Fruit fly (Drosophila melanogaster) whole organism, embryonic: Measurements from ENCODE around the gene HDAC6.

ENCODE experiments used
- Asciz ChIP-seq: fragments of 200-800 bp; sonication (Bioruptor generic); optimal IDR thresholded peaks from 2 replicates; lab custom pipeline; 2017; ENCODE audit warnings: missing biosample characterization, mild to moderate bottlenecking, missing genetic modification characterization, missing genetic modification reagents
- BtbVII ChIP-seq: fragments of 200-800 bp; sonication (Bioruptor generic); optimal IDR thresholded peaks from 3 replicates; lab custom pipeline; 2017; ENCODE audit warnings: missing biosample characterization, mild to moderate bottlenecking, missing genetic modification characterization
- CG10431 ChIP-seq: fragments of 200-800 bp; sonication (Bioruptor generic); optimal IDR thresholded peaks from 3 replicates; lab custom pipeline; 2018; ENCODE audit warnings: missing biosample characterization, mild to moderate bottlenecking, missing genetic modification characterization
- CG14014 ChIP-seq: fragments of 200-800 bp; sonication (Bioruptor generic); IDR thresholded peaks from 2 replicates; pipeline ENCODE4 v1.3.6; 2022; ENCODE audit warnings: missing biosample characterization, missing genetic modification characterization
- CG15269 ChIP-seq: fragments of 200-800 bp; sonication (Bioruptor generic); optimal IDR thresholded peaks from 2 replicates; lab custom pipeline; 2018; ENCODE audit warnings: missing biosample characterization, mild to moderate bottlenecking, missing genetic modification characterization, moderate library complexity
- CG17385 ChIP-seq: fragments of 200-800 bp; sonication (Bioruptor generic); optimal IDR thresholded peaks from 3 replicates; lab custom pipeline; 2018; ENCODE audit warnings: missing biosample characterization, mild to moderate bottlenecking, missing genetic modification characterization
- CG17829 ChIP-seq: fragments of 200-800 bp; optimal IDR thresholded peaks from 2 replicates; lab custom pipeline; 2019; ENCODE audit warnings: missing biosample characterization, mild to moderate bottlenecking, missing genetic modification characterization, moderate library complexity
- CG1832 ChIP-seq: fragments of 200-800 bp; sonication (Bioruptor generic); optimal IDR thresholded peaks from 2 replicates; lab custom pipeline; 2017; ENCODE audit warnings: missing biosample characterization, mild to moderate bottlenecking, missing genetic modification characterization, inconsistent platforms
- CG18476 ChIP-seq: fragments of 200-800 bp; sonication (Bioruptor generic); optimal IDR thresholded peaks from 2 replicates; lab custom pipeline; 2016; ENCODE audit warnings: missing biosample characterization, mild to moderate bottlenecking, missing genetic modification characterization
- CG18619 ChIP-seq: fragments of 200-800 bp; sonication (Bioruptor generic); optimal IDR thresholded peaks from 3 replicates; lab custom pipeline; 2017; ENCODE audit warnings: missing biosample characterization, mild to moderate bottlenecking, missing genetic modification characterization
- CG34224 ChIP-seq: fragments of 200-800 bp; sonication (Bioruptor generic); IDR thresholded peaks from 3 replicates; pipeline ENCODE4 v1.3.6; 2022; ENCODE audit warnings: missing biosample characterization, missing genetic modification characterization; ENCODE audit not compliant: partially characterized antibody
- CG5180 ChIP-seq: fragments of 200-800 bp; sonication (Bioruptor generic); optimal IDR thresholded peaks from 3 replicates; lab custom pipeline; 2017; ENCODE audit warnings: missing biosample characterization, missing genetic modification characterization, mild to moderate bottlenecking, moderate library complexity, missing genetic modification reagents
- CG7839 ChIP-seq: fragments of 200-800 bp; sonication (Bioruptor generic); optimal IDR thresholded peaks from 3 replicates; lab custom pipeline; 2018; ENCODE audit warnings: missing biosample characterization, mild to moderate bottlenecking, missing genetic modification characterization, moderate library complexity
- CG7963 ChIP-seq: fragments of 200-800 bp; sonication (Bioruptor generic); IDR thresholded peaks from 3 replicates; pipeline ENCODE4 v1.3.6; 2022; ENCODE audit warnings: missing biosample characterization, missing genetic modification characterization; ENCODE audit not compliant: partially characterized antibody
- CG8944 ChIP-seq: fragments of 200-800 bp; sonication (Bioruptor generic); optimal IDR thresholded peaks from 3 replicates; lab custom pipeline; 2016; ENCODE audit warnings: missing biosample characterization, missing genetic modification characterization
- CG9215 ChIP-seq: fragments of 200-800 bp; sonication (Bioruptor generic); IDR thresholded peaks from 2 replicates; pipeline ENCODE4 v1.3.6; 2022; ENCODE audit warnings: missing biosample characterization, missing genetic modification characterization
- CG9609 ChIP-seq: fragments of 200-800 bp; sonication (Bioruptor generic); optimal IDR thresholded peaks from 3 replicates; lab custom pipeline; 2016; ENCODE audit warnings: missing biosample characterization, missing genetic modification characterization
- CkIIα-i1 ChIP-seq: fragments of 200-800 bp; sonication (Bioruptor generic); IDR thresholded peaks from 2 replicates; pipeline ENCODE4 v1.3.6; 2022; ENCODE audit warnings: missing biosample characterization, missing genetic modification characterization
- CoRest ChIP-seq: fragments of 200-800 bp; sonication (Bioruptor generic); optimal IDR thresholded peaks from 3 replicates; lab custom pipeline; 2018; ENCODE audit warnings: missing biosample characterization, mild to moderate bottlenecking, missing genetic modification characterization, moderate library complexity
- Doc3 ChIP-seq: fragments of 200-800 bp; sonication (Bioruptor generic); IDR thresholded peaks from 3 replicates; pipeline ENCODE4 v1.3.6; 2022; ENCODE audit warnings: missing biosample characterization, missing genetic modification characterization; ENCODE audit not compliant: partially characterized antibody
- Drgx ChIP-seq: fragments of 200-800 bp; sonication (Bioruptor generic); IDR thresholded peaks from 2 replicates; pipeline ENCODE4 v1.3.6; 2022; ENCODE audit warnings: missing biosample characterization, missing genetic modification characterization
- E2f1 ChIP-seq: fragments of 200-800 bp; sonication (Bioruptor generic); IDR thresholded peaks from 2 replicates; pipeline ENCODE4 v1.3.6; 2022; ENCODE audit warnings: missing biosample characterization, missing genetic modification characterization
- NK7.1 ChIP-seq: fragments of 200-800 bp; sonication (Bioruptor generic); optimal IDR thresholded peaks from 3 replicates; lab custom pipeline; 2016; ENCODE audit warnings: missing biosample characterization, missing genetic modification characterization
- Ptx1 ChIP-seq: fragments of 200-800 bp; sonication (Bioruptor generic); IDR thresholded peaks from 2 replicates; pipeline ENCODE4 v1.3.6; 2022; ENCODE audit warnings: missing biosample characterization, missing genetic modification characterization
- Sox102F ChIP-seq: fragments of 200-800 bp; sonication (Bioruptor generic); optimal IDR thresholded peaks from 2 replicates; lab custom pipeline; 2018; ENCODE audit warnings: missing biosample characterization, mild to moderate bottlenecking, missing genetic modification characterization, moderate library complexity
- Sry-β ChIP-seq: fragments of 200-800 bp; sonication (Bioruptor generic); optimal IDR thresholded peaks from 2 replicates; lab custom pipeline; 2018; ENCODE audit warnings: missing biosample characterization, mild to moderate bottlenecking, missing genetic modification characterization, moderate library complexity
- Xbp1 ChIP-seq: fragments of 200-800 bp; sonication (Bioruptor generic); optimal IDR thresholded peaks from 3 replicates; lab custom pipeline; 2016; ENCODE audit warnings: missing biosample characterization, mild to moderate bottlenecking, missing genetic modification characterization
- chif ChIP-seq, 2 experiments: fragments of 200-800 bp; sonication (Bioruptor generic); optimal IDR thresholded peaks; 3 replicates each; lab custom pipeline; 2016; ENCODE audit warnings: missing biosample characterization in 2 of 2, missing genetic modification characterization in 2 of 2
- chm ChIP-seq: fragments of 200-800 bp; sonication (Bioruptor generic); IDR thresholded peaks from 2 replicates; pipeline ENCODE4 v1.3.6; 2022; ENCODE audit warnings: missing biosample characterization, missing genetic modification characterization
- ci ChIP-seq: fragments of 200-800 bp; sonication (Bioruptor generic); IDR thresholded peaks from 3 replicates; pipeline ENCODE4 v1.3.6; 2022; ENCODE audit warnings: missing biosample characterization, missing genetic modification characterization
- croc ChIP-seq: fragments of 200-800 bp; sonication (Bioruptor generic); conservative IDR thresholded peaks from 3 replicates; pipeline ENCODE4 v1.3.6; 2022; ENCODE audit warnings: missing biosample characterization, missing genetic modification characterization
- dan ChIP-seq: fragments of 200-800 bp; sonication (Bioruptor generic); IDR thresholded peaks from 2 replicates; pipeline ENCODE4 v1.3.6; 2022; ENCODE audit warnings: missing biosample characterization, missing genetic modification characterization
- dmrt99B ChIP-seq: fragments of 200-800 bp; sonication (Bioruptor generic); optimal IDR thresholded peaks from 2 replicates; lab custom pipeline; 2018; ENCODE audit warnings: missing biosample characterization, mild to moderate bottlenecking, missing genetic modification characterization, moderate library complexity
- dysf ChIP-seq: fragments of 200-800 bp; sonication (Bioruptor generic); IDR thresholded peaks from 3 replicates; pipeline ENCODE4 v1.3.6; 2022; ENCODE audit warnings: missing biosample characterization, missing genetic modification characterization
- esg ChIP-seq: fragments of 200-800 bp; sonication (Bioruptor generic); conservative IDR thresholded peaks from 2 replicates; pipeline ENCODE4 v1.3.6; 2022; ENCODE audit warnings: missing biosample characterization, missing genetic modification characterization
- fd96Cb ChIP-seq: fragments of 200-800 bp; sonication (Bioruptor generic); optimal IDR thresholded peaks from 2 replicates; lab custom pipeline; 2018; ENCODE audit warnings: missing biosample characterization, mild to moderate bottlenecking, missing genetic modification characterization, moderate library complexity
- gce ChIP-seq: fragments of 200-800 bp; sonication (Bioruptor generic); IDR thresholded peaks from 3 replicates; pipeline ENCODE4 v1.3.6; 2022; ENCODE audit warnings: missing biosample characterization, missing genetic modification characterization
- ken ChIP-seq: fragments of 200-800 bp; sonication (Bioruptor generic); IDR thresholded peaks from 3 replicates; pipeline ENCODE4 v1.3.6; 2022; ENCODE audit warnings: missing biosample characterization, missing genetic modification characterization
- lab ChIP-seq: fragments of 200-800 bp; sonication (Bioruptor generic); optimal IDR thresholded peaks from 3 replicates; lab custom pipeline; 2017; ENCODE audit warnings: missing biosample characterization, missing genetic modification characterization, mild to moderate bottlenecking, moderate library complexity, missing genetic modification reagents
- lmd ChIP-seq: fragments of 200-800 bp; sonication (Bioruptor generic); IDR thresholded peaks from 2 replicates; pipeline ENCODE4 v1.3.6; 2022; ENCODE audit warnings: missing biosample characterization, missing genetic modification characterization
- maf-S ChIP-seq: fragments of 200-800 bp; sonication (Bioruptor generic); optimal IDR thresholded peaks from 2 replicates; lab custom pipeline; 2016; ENCODE audit warnings: missing biosample characterization, missing genetic modification characterization
- nau ChIP-seq: fragments of 200-800 bp; sonication (Bioruptor generic); optimal IDR thresholded peaks from 3 replicates; lab custom pipeline; 2017; ENCODE audit warnings: missing biosample characterization, mild to moderate bottlenecking, missing genetic modification characterization, missing genetic modification reagents
- pan ChIP-seq, 4 experiments: fragments of >200 bp in 3 of 4; fragments of 200-800 bp in 1 of 4; sonication (Bioruptor generic) in 1 of 4; optimal IDR thresholded peaks in 3 of 4; IDR thresholded peaks in 1 of 4; 2 replicates each; pipeline versions ENCODE4 v1.3.6 to Lab custom; 2017 to 2022; ENCODE audit warnings: missing biosample characterization in 2 of 4, missing genetic modification characterization in 2 of 4, mixed read lengths in 1 of 4
- prd ChIP-seq, 3 experiments: fragments of >200 bp in 2 of 3; fragments of 200-800 bp in 1 of 3; sonication (Bioruptor generic) in 1 of 3; optimal IDR thresholded peaks in 2 of 3; IDR thresholded peaks in 1 of 3; 2 replicates in 2 of 3; 3 replicates in 1 of 3; pipeline versions ENCODE4 v1.3.6 to Lab custom; 2017 to 2022; ENCODE audit warnings: missing biosample characterization in 1 of 3, missing genetic modification characterization in 1 of 3
- row ChIP-seq: fragments of 200-800 bp; sonication (Bioruptor generic); IDR thresholded peaks from 3 replicates; pipeline ENCODE4 v1.3.6; 2022; ENCODE audit warnings: missing biosample characterization, missing genetic modification characterization
- sc ChIP-seq, 3 experiments: fragments of >200 bp in 2 of 3; fragments of 200-800 bp in 1 of 3; sonication (Bioruptor generic) in 1 of 3; optimal IDR thresholded peaks; 2 replicates in 2 of 3; 3 replicates in 1 of 3; lab custom pipeline; 2017; ENCODE audit warnings: mild to moderate bottlenecking in 1 of 3, missing biosample characterization in 1 of 3, missing genetic modification characterization in 1 of 3, missing genetic modification reagents in 1 of 3

The HDAC6 gene

DNA sequence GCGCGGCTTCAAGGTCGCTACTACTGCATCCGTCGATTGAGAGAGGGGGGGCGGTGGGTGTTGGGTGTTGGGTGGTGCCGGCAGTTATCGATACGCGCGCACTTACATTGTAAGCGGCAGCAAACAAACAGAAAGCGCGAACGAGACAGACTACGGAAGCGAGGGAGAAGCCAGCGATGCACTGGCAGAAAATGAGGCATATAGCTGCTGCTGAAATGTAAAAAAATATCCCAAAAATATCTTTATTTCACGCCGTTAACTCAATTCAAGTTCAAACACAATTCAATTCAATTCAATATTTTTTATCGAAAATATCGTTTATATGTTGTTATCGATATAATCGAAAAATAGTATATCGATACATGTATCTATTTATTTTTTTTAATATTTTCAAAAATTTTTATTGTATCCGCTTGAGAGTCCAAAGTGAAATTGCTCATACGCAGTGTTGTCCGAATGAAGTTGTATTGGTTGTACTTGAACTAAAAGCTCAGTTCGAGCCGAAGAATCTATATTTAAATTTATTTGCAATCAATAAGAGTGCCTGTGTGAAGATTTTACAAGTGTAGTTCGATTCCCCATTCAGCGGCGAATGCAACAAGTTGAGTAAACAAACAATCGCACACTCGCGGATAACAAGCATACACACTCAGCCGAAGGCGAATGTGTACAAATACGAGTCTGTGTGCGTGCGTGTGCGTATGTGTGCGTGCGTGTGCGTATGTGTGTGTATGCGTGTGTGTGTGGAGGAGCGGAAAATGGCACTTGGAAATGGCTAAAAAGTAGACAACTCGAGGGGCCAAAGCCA is 20.8 kb upstream of the HDAC6 start:
- 0 out of 3 replicates have a peak, but pooled peaks have one; percentile 21 for TF ChIP-seq dysf (GFP tag; lab: Robert Waterston, UW)
- peak; percentile 38 for TF ChIP-seq lmd (GFP tag; lab: Robert Waterston, UW)
- TF ChIP-seq CG9609 (GFP tag; lab: Kevin White, UChicago), result no peak
- TF ChIP-seq Ptx1 (GFP tag; lab: Robert Waterston, UW), result 0 out of 2 replicates have a peak, but pooled peaks have one; percentile 19
- no peak for TF ChIP-seq Doc3 (GFP tag; lab: Robert Waterston, UW)
- TF ChIP-seq dmrt99B, result peak; percentile 68
- TF ChIP-seq CG34224, result no peak
- no peak for TF ChIP-seq chif (GFP tag; optimal IDR thresholded peaks at IDR 0.05; lab: Kevin White, UChicago)
- no peak for TF ChIP-seq BtbVII (GFP tag; lab: Kevin White, UChicago)
- TF ChIP-seq Sry-β (GFP tag; lab: Kevin White, UChicago), result no peak
- TF ChIP-seq E2f1 (GFP tag; lab: Robert Waterston, UW), result no peak
- TF ChIP-seq CG14014 (GFP tag; lab: Robert Waterston, UW), result 0 out of 2 replicates have a peak, but pooled peaks have one; percentile 19
- peak; percentile 44 for TF ChIP-seq Asciz (GFP tag; lab: Kevin White, UChicago)
- peak; percentile 54 for TF ChIP-seq CoRest
- peak; percentile 48; the same call in 1 of the 3 replicates for TF ChIP-seq row (GFP tag; lab: Robert Waterston, UW)
- peak; percentile 38 for TF ChIP-seq Drgx (GFP tag; lab: Robert Waterston, UW)
- TF ChIP-seq CG5180, result peak; percentile 10
- peak; percentile 46 for TF ChIP-seq Xbp1 (GFP tag; lab: Kevin White, UChicago)
- no peak for TF ChIP-seq chm
- TF ChIP-seq CkIIα-i1 (GFP tag; lab: Robert Waterston, UW), result no peak
- 0 out of 3 replicates have a peak, but pooled peaks have one; percentile 14 for TF ChIP-seq croc (GFP tag; lab: Robert Waterston, UW)
- peak; percentile 45 for TF ChIP-seq CG7839
- TF ChIP-seq CG18619 (GFP tag; lab: Kevin White, UChicago), result peak; percentile 5
- TF ChIP-seq fd96Cb, result peak; percentile 37
- peak; percentile 53 for TF ChIP-seq Sox102F
- TF ChIP-seq CG15269 (tag; lab: Kevin White, UChicago), result peak; percentile 30
- TF ChIP-seq gce (GFP tag; lab: Robert Waterston, UW), result peak; percentile 86; the same call in 2 of the 3 replicates
- no peak for TF ChIP-seq sc (optimal IDR thresholded peaks at IDR 0.05; lab: Kevin White, UChicago)
- TF ChIP-seq sc (GFP tag; optimal IDR thresholded peaks at IDR 0.05; lab: Kevin White, UChicago), result no peak
- TF ChIP-seq pan (optimal IDR thresholded peaks at IDR 0.05; lab: Kevin White, UChicago), result no peak
- peak; percentile 40 to 58 for TF ChIP-seq pan (GFP tag; optimal IDR thresholded peaks at IDR 0.05 in 1 of 2, IDR thresholded peaks at IDR 0.05 in 1 of 2)
- TF ChIP-seq nau (GFP tag; lab: Kevin White, UChicago), result no peak
- TF ChIP-seq CG8944 (GFP tag; lab: Kevin White, UChicago), result no peak
- TF ChIP-seq CG18476 (GFP tag; lab: Kevin White, UChicago), result no peak
- 0 out of 3 replicates have a peak, but pooled peaks have one; percentile 33 for TF ChIP-seq ken (GFP tag; lab: Robert Waterston, UW)
- TF ChIP-seq lab (GFP tag; lab: Kevin White, UChicago), result no peak
- TF ChIP-seq CG10431 (GFP tag; lab: Kevin White, UChicago), result no peak
- TF ChIP-seq maf-S (GFP tag; lab: Kevin White, UChicago), result no peak
- TF ChIP-seq dan (GFP tag; lab: Robert Waterston, UW), result no peak
- TF ChIP-seq ci (GFP tag; lab: Robert Waterston, UW), result 0 out of 3 replicates have a peak, but pooled peaks have one; percentile 24
- no peak for TF ChIP-seq CG1832 (GFP tag; lab: Kevin White, UChicago)
- TF ChIP-seq CG17385 (GFP tag; lab: Kevin White, UChicago), result peak; percentile 4
- TF ChIP-seq CG17829 (tag; lab: Kevin White, UChicago), result peak; percentile 1
- no peak for TF ChIP-seq NK7.1 (GFP tag; lab: Kevin White, UChicago)
- no peak for TF ChIP-seq prd (optimal IDR thresholded peaks at IDR 0.05; lab: Kevin White, UChicago)
- peak; percentile 20; the same call in 1 of the 3 replicates for TF ChIP-seq prd (GFP tag; IDR thresholded peaks at IDR 0.05; lab: Robert Waterston, UW)
- no peak for TF ChIP-seq CG9215 (GFP tag; lab: Robert Waterston, UW)
- no peak for TF ChIP-seq CG7963
- peak; percentile 42 for TF ChIP-seq esg (GFP tag; lab: Robert Waterston, UW)
